Fruit fly (Drosophila melanogaster) whole organism, embryonic: ENCODE data around the gene Tbca.

ENCODE experiments used
- CG10543 ChIP-seq: fragments of 200-800 bp; sonication (Bioruptor generic); optimal IDR thresholded peaks from 3 replicates; lab custom pipeline; 2017; ENCODE audit warnings: missing biosample characterization, mild to moderate bottlenecking, missing genetic modification characterization, moderate library complexity
- CG11093 ChIP-seq: fragments of 200-800 bp; sonication (Bioruptor generic); IDR thresholded peaks from 3 replicates; pipeline ENCODE4 v1.3.6; 2022; ENCODE audit warnings: missing biosample characterization, missing genetic modification characterization
- CG11456 ChIP-seq: fragments of 200-800 bp; sonication (Bioruptor generic); IDR thresholded peaks from 3 replicates; pipeline ENCODE4 v1.3.6; 2022; ENCODE audit warnings: missing biosample characterization, missing genetic modification characterization
- CG12071 ChIP-seq: fragments of 200-800 bp; sonication (Bioruptor generic); optimal IDR thresholded peaks from 3 replicates; lab custom pipeline; 2018; ENCODE audit warnings: missing biosample characterization, mild to moderate bottlenecking, missing genetic modification characterization
- CG12391 ChIP-seq: fragments of 200-800 bp; sonication (Bioruptor generic); optimal IDR thresholded peaks from 3 replicates; lab custom pipeline; 2018; ENCODE audit warnings: missing biosample characterization, mild to moderate bottlenecking, missing genetic modification characterization, moderate library complexity
- CG14965 ChIP-seq: fragments of 200-800 bp; sonication (Bioruptor generic); optimal IDR thresholded peaks from 2 replicates; lab custom pipeline; 2016; ENCODE audit warnings: missing biosample characterization, missing genetic modification characterization, borderline replicate concordance
- CG15073 ChIP-seq: fragments of 200-800 bp; sonication (Bioruptor generic); optimal IDR thresholded peaks from 2 replicates; lab custom pipeline; 2016; ENCODE audit warnings: missing biosample characterization, missing genetic modification characterization
- CG15696 ChIP-seq: fragments of 200-800 bp; sonication (Bioruptor generic); optimal IDR thresholded peaks from 2 replicates; lab custom pipeline; 2019; ENCODE audit warnings: missing biosample characterization, mild to moderate bottlenecking, missing genetic modification characterization, moderate library complexity
- CG1602 ChIP-seq: fragments of 200-800 bp; sonication (Bioruptor generic); optimal IDR thresholded peaks from 3 replicates; lab custom pipeline; 2016; ENCODE audit warnings: missing biosample characterization, missing genetic modification characterization
- CG1603 ChIP-seq: fragments of 200-800 bp; sonication (Bioruptor generic); optimal IDR thresholded peaks from 2 replicates; lab custom pipeline; 2019; ENCODE audit warnings: missing biosample characterization, mild to moderate bottlenecking, missing genetic modification characterization, moderate library complexity
- CG16863 ChIP-seq: fragments of 200-800 bp; sonication (Bioruptor generic); optimal IDR thresholded peaks from 3 replicates; lab custom pipeline; 2016; ENCODE audit warnings: missing biosample characterization, missing genetic modification characterization
- CG17328 ChIP-seq: fragments of 200-800 bp; sonication (Bioruptor generic); IDR thresholded peaks from 2 replicates; pipeline ENCODE4 v1.3.6; 2022; ENCODE audit warnings: missing biosample characterization, missing genetic modification characterization
- CG17385 ChIP-seq: fragments of 200-800 bp; sonication (Bioruptor generic); optimal IDR thresholded peaks from 3 replicates; lab custom pipeline; 2018; ENCODE audit warnings: missing biosample characterization, mild to moderate bottlenecking, missing genetic modification characterization
- CG17802 ChIP-seq: fragments of 200-800 bp; sonication (Bioruptor generic); optimal IDR thresholded peaks from 2 replicates; lab custom pipeline; 2018; ENCODE audit warnings: missing biosample characterization, mild to moderate bottlenecking, missing genetic modification characterization, moderate library complexity
- CG18011 ChIP-seq: fragments of 200-800 bp; sonication (Bioruptor generic); optimal IDR thresholded peaks from 2 replicates; lab custom pipeline; 2017; ENCODE audit warnings: missing biosample characterization, missing genetic modification characterization, mild to moderate bottlenecking, moderate library complexity, missing genotype
- CG2678 ChIP-seq: fragments of 200-800 bp; sonication (Bioruptor generic); optimal IDR thresholded peaks from 3 replicates; lab custom pipeline; 2019; ENCODE audit warnings: missing biosample characterization, mild to moderate bottlenecking, missing genetic modification characterization, moderate library complexity
- CG2889 ChIP-seq: fragments of 200-800 bp; sonication (Bioruptor generic); IDR thresholded peaks from 3 replicates; pipeline ENCODE4 v1.3.6; 2022; ENCODE audit warnings: missing biosample characterization, missing genetic modification characterization
- CG4328 ChIP-seq: fragments of 200-800 bp; sonication (Bioruptor generic); optimal IDR thresholded peaks from 3 replicates; lab custom pipeline; 2017; ENCODE audit warnings: missing biosample characterization, missing genetic modification reagents, missing genetic modification characterization
- CG4820 ChIP-seq: fragments of 200-800 bp; sonication (Bioruptor generic); optimal IDR thresholded peaks from 3 replicates; lab custom pipeline; 2016; ENCODE audit warnings: missing biosample characterization, missing genetic modification characterization
- CG6813 ChIP-seq: fragments of 200-800 bp; sonication (Bioruptor generic); optimal IDR thresholded peaks from 2 replicates; lab custom pipeline; 2017; ENCODE audit warnings: missing biosample characterization, missing genetic modification characterization, mild to moderate bottlenecking, moderate library complexity, missing genetic modification reagents
- CG7271 ChIP-seq: fragments of 200-800 bp; sonication (Bioruptor generic); optimal IDR thresholded peaks from 2 replicates; lab custom pipeline; 2018; ENCODE audit warnings: missing biosample characterization, mild to moderate bottlenecking, missing genetic modification characterization, moderate library complexity
- CG7556 ChIP-seq: fragments of 200-800 bp; sonication (Bioruptor generic); optimal IDR thresholded peaks from 2 replicates; lab custom pipeline; 2017; ENCODE audit warnings: missing biosample characterization, mild to moderate bottlenecking, missing genetic modification characterization
- CG9215 ChIP-seq: fragments of 200-800 bp; sonication (Bioruptor generic); IDR thresholded peaks from 2 replicates; pipeline ENCODE4 v1.3.6; 2022; ENCODE audit warnings: missing biosample characterization, missing genetic modification characterization
- D19A ChIP-seq: fragments of 200-800 bp; optimal IDR thresholded peaks from 3 replicates; lab custom pipeline; 2019; ENCODE audit warnings: missing biosample characterization, mild to moderate bottlenecking, missing genetic modification characterization, moderate library complexity
- Dref ChIP-seq: fragments of 200-800 bp; sonication (Bioruptor generic); IDR thresholded peaks from 2 replicates; pipeline ENCODE4 v1.3.6; 2022; ENCODE audit warnings: missing biosample characterization, missing genetic modification characterization
- ERR ChIP-seq: fragments of 200-800 bp; sonication (Bioruptor generic); optimal IDR thresholded peaks from 2 replicates; lab custom pipeline; 2016; ENCODE audit warnings: missing biosample characterization, missing genetic modification characterization
- Ets97D ChIP-seq: fragments of 200-800 bp; sonication (Bioruptor generic); optimal IDR thresholded peaks from 3 replicates; lab custom pipeline; 2016; ENCODE audit warnings: missing biosample characterization, missing genetic modification characterization
- NC2β ChIP-seq: fragments of 200-800 bp; sonication (Bioruptor generic); optimal IDR thresholded peaks from 2 replicates; lab custom pipeline; 2016; ENCODE audit warnings: missing biosample characterization, missing genetic modification characterization
- Oli ChIP-seq: fragments of 200-800 bp; sonication (Bioruptor generic); optimal IDR thresholded peaks from 2 replicates; lab custom pipeline; 2018; ENCODE audit warnings: missing biosample characterization, mild to moderate bottlenecking, missing genetic modification characterization, moderate library complexity
- Usf ChIP-seq: fragments of 200-800 bp; sonication (Bioruptor generic); optimal IDR thresholded peaks from 2 replicates; lab custom pipeline; 2017; ENCODE audit warnings: missing genotype, missing biosample characterization, missing genetic modification characterization
- Xrp1 ChIP-seq: fragments of 200-800 bp; sonication (Bioruptor generic); IDR thresholded peaks from 2 replicates; pipeline ENCODE4 v1.3.6; 2022; ENCODE audit warnings: missing biosample characterization, missing genetic modification characterization
- ash1 ChIP-seq: fragments of 200-800 bp; sonication (Bioruptor generic); optimal IDR thresholded peaks from 2 replicates; lab custom pipeline; 2018; ENCODE audit warnings: missing biosample characterization, mild to moderate bottlenecking, missing genetic modification characterization
- ato ChIP-seq: fragments of 200-800 bp; sonication (Bioruptor generic); IDR thresholded peaks from 2 replicates; pipeline ENCODE4 v1.3.6; 2022; ENCODE audit warnings: missing biosample characterization, missing genetic modification characterization; ENCODE audit not compliant: partially characterized antibody
- az2 ChIP-seq: fragments of 200-800 bp; sonication (Bioruptor generic); optimal IDR thresholded peaks from 3 replicates; lab custom pipeline; 2016; ENCODE audit warnings: missing biosample characterization, missing genetic modification characterization
- bab2 ChIP-seq: fragments of 200-800 bp; sonication (Bioruptor generic); optimal IDR thresholded peaks from 2 replicates; lab custom pipeline; 2016; ENCODE audit warnings: missing biosample characterization, missing genetic modification characterization
- crp ChIP-seq, 2 experiments: fragments of 200-800 bp; sonication (Bioruptor generic); optimal IDR thresholded peaks; 2 replicates in 1 of 2; 3 replicates in 1 of 2; lab custom pipeline; 2017; ENCODE audit warnings: missing biosample characterization in 2 of 2, missing genetic modification characterization in 2 of 2, mild to moderate bottlenecking in 1 of 2, moderate library complexity in 1 of 2
- dimm ChIP-seq: fragments of 200-800 bp; sonication (Bioruptor generic); IDR thresholded peaks from 2 replicates; pipeline ENCODE4 v1.3.6; 2022; ENCODE audit warnings: missing biosample characterization, missing genetic modification characterization
- grau ChIP-seq: fragments of 200-800 bp; optimal IDR thresholded peaks from 3 replicates; lab custom pipeline; 2019; ENCODE audit warnings: missing biosample characterization, mild to moderate bottlenecking, missing genetic modification characterization, moderate library complexity
- jigr1 ChIP-seq: fragments of 200-800 bp; sonication (Bioruptor generic); IDR thresholded peaks from 3 replicates; pipeline ENCODE4 v1.3.6; 2022; ENCODE audit warnings: missing biosample characterization, missing genetic modification characterization
- ken ChIP-seq: fragments of 200-800 bp; sonication (Bioruptor generic); IDR thresholded peaks from 3 replicates; pipeline ENCODE4 v1.3.6; 2022; ENCODE audit warnings: missing biosample characterization, missing genetic modification characterization
- lbe ChIP-seq: fragments of 200-800 bp; sonication (Bioruptor generic); optimal IDR thresholded peaks from 2 replicates; lab custom pipeline; 2016; ENCODE audit warnings: missing biosample characterization, mild to moderate bottlenecking, missing genetic modification characterization
- peb ChIP-seq: fragments of 200-800 bp; sonication (Bioruptor generic); IDR thresholded peaks from 2 replicates; pipeline ENCODE4 v1.3.6; 2022; ENCODE audit warnings: missing biosample characterization, missing genetic modification characterization
- sima ChIP-seq: fragments of 200-800 bp; sonication (Bioruptor generic); optimal IDR thresholded peaks from 2 replicates; lab custom pipeline; 2016; ENCODE audit warnings: missing biosample characterization, missing genetic modification characterization
- so ChIP-seq: fragments of 200-800 bp; sonication (Bioruptor generic); IDR thresholded peaks from 3 replicates; pipeline ENCODE4 v1.3.6; 2022; ENCODE audit warnings: missing biosample characterization, missing genetic modification characterization
- stc ChIP-seq: fragments of 200-800 bp; sonication (Bioruptor generic); IDR thresholded peaks from 2 replicates; pipeline ENCODE4 v1.3.6; 2022; ENCODE audit warnings: missing biosample characterization, missing genetic modification characterization
- tio ChIP-seq: fragments of 200-800 bp; sonication (Bioruptor generic); optimal IDR thresholded peaks from 2 replicates; lab custom pipeline; 2017; ENCODE audit warnings: missing biosample characterization, missing genetic modification characterization, inconsistent platforms
- tup ChIP-seq: fragments of 200-800 bp; sonication (Bioruptor generic); optimal IDR thresholded peaks from 2 replicates; lab custom pipeline; 2016; ENCODE audit warnings: missing biosample characterization, mild to moderate bottlenecking, missing genetic modification characterization, moderate library complexity
- vfl ChIP-seq: fragments of 200-800 bp; sonication (Bioruptor generic); optimal IDR thresholded peaks from 2 replicates; lab custom pipeline; 2016; ENCODE audit warnings: missing biosample characterization, missing genetic modification characterization
- wek ChIP-seq: fragments of 200-800 bp; sonication (Bioruptor generic); optimal IDR thresholded peaks from 3 replicates; lab custom pipeline; 2018; ENCODE audit warnings: missing biosample characterization, mild to moderate bottlenecking, missing genetic modification characterization, moderate library complexity

Gene Tbca

dm6 chr3R:31717299-31718167, 25.8 kb upstream of the Tbca start (continued):
- no peak for TF ChIP-seq CG17802
- TF ChIP-seq CG12071 (GFP tag; lab: Kevin White, UChicago), result peak; percentile 47
- TF ChIP-seq NC2β (GFP tag; lab: Kevin White, UChicago), result no peak
- no peak for TF ChIP-seq ash1
- peak; percentile 60 for TF ChIP-seq CG1603
- TF ChIP-seq CG7271, result no peak
- TF ChIP-seq Ets97D (GFP tag; lab: Kevin White, UChicago), result no peak
- no peak for TF ChIP-seq CG15073 (GFP tag; lab: Kevin White, UChicago)
- peak; percentile 48 for TF ChIP-seq bab2 (GFP tag; lab: Kevin White, UChicago)
- no peak for TF ChIP-seq CG2889 (GFP tag; lab: Robert Waterston, UW)
- TF ChIP-seq vfl, result peak; percentile 34
- no peak for TF ChIP-seq CG4820 (GFP tag; lab: Kevin White, UChicago)
- no peak for TF ChIP-seq CG4328 (GFP tag; lab: Kevin White, UChicago)
- peak; percentile 50 for TF ChIP-seq az2 (GFP tag; lab: Kevin White, UChicago)
- no peak for TF ChIP-seq CG15696 (tag; lab: Kevin White, UChicago)
- TF ChIP-seq CG18011 (GFP tag; lab: Kevin White, UChicago), result peak; percentile 41
- TF ChIP-seq grau, result peak; percentile 73
- peak; percentile 64 for TF ChIP-seq Xrp1 (GFP tag; lab: Robert Waterston, UW)
- TF ChIP-seq D19A (tag; lab: Kevin White, UChicago), result peak; percentile 40
- no peak for TF ChIP-seq dimm
- no peak for TF ChIP-seq tup
- TF ChIP-seq ken, result 0 out of 3 replicates have a peak, but pooled peaks have one; percentile 37
- TF ChIP-seq CG17328 (GFP tag; lab: Robert Waterston, UW), result peak; percentile 39; the same call in 1 of the 2 replicates
- TF ChIP-seq CG7556 (GFP tag; lab: Kevin White, UChicago), result peak; percentile 79
- TF ChIP-seq CG16863 (GFP tag; lab: Kevin White, UChicago), result peak; percentile 33
- peak; percentile 78 for TF ChIP-seq CG2678
- TF ChIP-seq CG17385 (GFP tag; lab: Kevin White, UChicago), result peak; percentile 41
- no peak for TF ChIP-seq ato
- no peak for TF ChIP-seq CG14965 (GFP tag; lab: Kevin White, UChicago)
- peak; percentile 50; the same call in 1 of the 2 replicates for TF ChIP-seq stc (GFP tag; lab: Robert Waterston, UW)
- TF ChIP-seq CG10543, result peak; percentile 26
- peak; percentile 58 for TF ChIP-seq CG9215
- peak; percentile 63 for TF ChIP-seq ERR (GFP tag; lab: Kevin White, UChicago)
- TF ChIP-seq CG6813 (GFP tag; lab: Kevin White, UChicago), result peak; percentile 34
- TF ChIP-seq CG11093 (GFP tag; lab: Robert Waterston, UW), result no peak; the same call in 2 of the 3 replicates
- peak; percentile 50 for TF ChIP-seq CG12391 (tag; lab: Kevin White, UChicago)
- TF ChIP-seq wek, result no peak
- no peak for TF ChIP-seq crp (GFP tag; optimal IDR thresholded peaks at IDR 0.05; lab: Kevin White, UChicago)
- 0 out of 3 replicates have a peak, but pooled peaks have one; percentile 19 for TF ChIP-seq so
- TF ChIP-seq Dref, result no peak
- peak; percentile 25 for TF ChIP-seq lbe
- peak; percentile 55 for TF ChIP-seq tio (GFP tag; lab: Kevin White, UChicago)
- no peak for TF ChIP-seq Usf (GFP tag; lab: Kevin White, UChicago)
- peak; percentile 43; the same call in 2 of the 3 replicates for TF ChIP-seq jigr1 (GFP tag; lab: Robert Waterston, UW)
- peak; percentile 23 for TF ChIP-seq CG1602 (GFP tag; lab: Kevin White, UChicago)
- no peak for TF ChIP-seq sima (GFP tag; lab: Kevin White, UChicago)
- TF ChIP-seq Oli (tag; lab: Kevin White, UChicago), result peak; percentile 74
- TF ChIP-seq peb, result no peak
- TF ChIP-seq CG11456 (GFP tag; lab: Robert Waterston, UW), result no peak
